Fruit fly (Drosophila melanogaster) whole organism, wandering third instar larva: Measurements from ENCODE around the gene shv.

Experiments
- dl ChIP-seq, 2 experiments: fragments of 175-275, 200-275 bp in 1 of 2; fragments of 200-275 bp in 1 of 2; sonication (Bioruptor generic); optimal IDR thresholded peaks; lab custom pipeline; 2018; ENCODE audit warnings: mild to moderate bottlenecking in 2 of 2, missing biosample characterization in 2 of 2, missing genetic modification characterization in 2 of 2, moderate library complexity in 2 of 2; ENCODE audit not compliant: partially characterized antibody in 2 of 2, insufficient read depth in 1 of 2
- pan ChIP-seq: fragments of >200 bp; optimal IDR thresholded peaks from 2 replicates; lab custom pipeline; 2017
- sv ChIP-seq: fragments of 200-800 bp; sonication (Bioruptor generic); optimal IDR thresholded peaks from 3 replicates; lab custom pipeline; 2016; ENCODE audit warnings: missing biosample characterization, missing genetic modification characterization
- usp ChIP-seq: fragments of >200 bp; optimal IDR thresholded peaks from 2 replicates; lab custom pipeline; 2017; ENCODE audit warnings: missing biosample characterization, missing genetic modification characterization

DNA sequence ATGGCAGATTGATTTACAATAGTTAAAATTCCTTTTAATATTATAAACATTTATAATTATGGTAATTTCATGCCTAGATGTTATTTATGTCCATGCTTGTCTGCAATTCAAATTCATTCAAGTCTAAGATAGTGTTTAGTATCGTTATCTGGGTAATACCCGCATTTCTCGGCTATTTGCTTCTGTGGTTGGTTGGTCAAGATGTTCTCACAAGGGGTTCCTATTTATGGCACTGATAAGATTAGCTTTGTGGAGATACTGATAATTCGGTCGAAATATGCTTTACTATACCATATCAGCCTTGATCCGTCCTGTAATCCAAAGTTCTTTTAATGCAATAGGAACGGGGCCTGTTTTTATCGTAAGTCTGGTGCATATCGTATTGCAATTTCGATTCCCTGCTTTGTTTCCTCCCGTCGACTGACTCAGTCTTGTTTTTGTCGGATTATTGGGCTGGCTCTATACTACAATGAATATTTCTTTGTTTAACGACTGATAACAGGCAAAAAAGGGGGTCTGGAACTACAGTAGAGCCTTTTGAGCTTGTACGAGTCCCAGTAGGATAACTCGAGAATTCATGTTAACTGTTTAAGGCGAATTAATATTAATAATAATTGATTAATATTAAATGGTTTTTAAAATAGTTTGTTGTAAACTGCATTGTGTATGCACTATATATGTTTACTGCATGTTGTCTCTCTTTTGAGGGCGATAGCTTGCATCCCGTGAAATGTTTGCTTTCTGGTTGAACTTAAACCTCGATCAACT, 1.0 kb upstream of the shv start:
- TF ChIP-seq sv (GFP tag; lab: Kevin White, UChicago) (no peak), pan (no peak), usp (no peak), dl (GFP tag; optimal IDR thresholded peaks at IDR 0.05; lab: Kevin White, UChicago; ENCODE audit: insufficient read depth in 1 of 2, partially characterized antibody in 2 of 2) (peak in 1 of 2 experiments; percentile 1)
